Worm (Caenorhabditis elegans) whole organism, L4/young adult: ENCODE results near the gene nspc-20.

Experiments used
- W03F9.2 ChIP-seq: fragments of 150-350 bp; optimal IDR thresholded peaks from 2 replicates; lab custom pipeline; 2014; ENCODE audit warnings: missing biosample characterization, missing genetic modification characterization
- dao-5 ChIP-seq: sonication (generic microtip); optimal IDR thresholded peaks from 2 replicates; lab custom pipeline; 2016; ENCODE audit warnings: missing genotype, missing genetic modification characterization, moderate library complexity, missing compliant biosample characterization
- him-1 ChIP-seq: sonication (generic microtip); optimal IDR thresholded peaks from 2 replicates; lab custom pipeline; 2016; ENCODE audit warnings: missing genotype, missing genetic modification reagents, missing genetic modification characterization, missing compliant biosample characterization

Gene nspc-20

ce11 chrX:14490486-14490885, 39.5 kb downstream of the nspc-20 start:
- TF ChIP-seq W03F9.2 (tag; lab: Kevin White, UChicago) = no peak
- no peak for TF ChIP-seq dao-5 (tag; lab: Kevin White, UChicago)
- no peak for TF ChIP-seq him-1

ce11 chrX:14489945-14490344, 40.1 kb downstream of the nspc-20 start, which contains the start of gene his-24:
TSS of gene his-24 (plus strand) at chrX:14490094.
- TF ChIP-seq W03F9.2 (tag; lab: Kevin White, UChicago) = no peak
- TF ChIP-seq dao-5 (tag; lab: Kevin White, UChicago) = no peak
- no peak for TF ChIP-seq him-1

ce11 chrX:14487832-14488231, 42.2 kb downstream of the nspc-20 start:
- no peak for TF ChIP-seq W03F9.2 (tag; lab: Kevin White, UChicago)

- no peak for TF ChIP-seq W03F9.2 (tag; lab: Kevin White, UChicago)
- no peak for TF ChIP-seq him-1
These were observed 42.7 kb downstream of the nspc-20 start for ce11 chrX:14487333-14487732.

ce11 chrX:14486503-14486902, 43.5 kb downstream of the nspc-20 start:
- TF ChIP-seq dao-5 (tag; lab: Kevin White, UChicago) (no peak), him-1 (no peak), W03F9.2 (tag; lab: Kevin White, UChicago) (no peak)

- TF ChIP-seq W03F9.2 (tag; lab: Kevin White, UChicago) (no peak), him-1 (no peak), dao-5 (tag; lab: Kevin White, UChicago) (no peak)
These were observed 45.2 kb downstream of the nspc-20 start, which contains the start of gene M163.8 for ce11 chrX:14484827-14485226. TSS of gene M163.8 (plus strand) at chrX:14485127.

- TF ChIP-seq dao-5 (tag; lab: Kevin White, UChicago) (no peak), W03F9.2 (tag; lab: Kevin White, UChicago) (no peak), him-1 (no peak)
These were observed 48.4 kb downstream of the nspc-20 start for ce11 chrX:14481637-14482036.

ce11 chrX:14480248-14480647, 49.8 kb downstream of the nspc-20 start, which contains the start of gene gfi-3:
TSS of gene gfi-3 (plus strand) at chrX:14480572.
- TF ChIP-seq him-1 (peak; percentile 4), W03F9.2 (tag; lab: Kevin White, UChicago) (peak; percentile 41), dao-5 (tag; lab: Kevin White, UChicago) (no peak)
